Worm (Caenorhabditis elegans) whole organism, L1 larva: ENCODE results near the gene D1086.17.

ENCODE experiments used
- fos-1 ChIP-seq: fragments of 150-350 bp; optimal IDR thresholded peaks from 2 replicates; lab custom pipeline; 2014; ENCODE audit warnings: missing biosample characterization, missing genetic modification characterization
- hlh-4 ChIP-seq: sonication (generic microtip); optimal IDR thresholded peaks from 2 replicates; lab custom pipeline; 2016; ENCODE audit warnings: mild to moderate bottlenecking, missing genetic modification characterization, missing compliant biosample characterization
- lin-39 ChIP-seq: fragments of 150-350 bp; optimal IDR thresholded peaks from 2 replicates; lab custom pipeline; 2014; ENCODE audit warnings: missing biosample characterization, missing genetic modification reagents, missing genetic modification characterization
- mdl-1 ChIP-seq, 2 experiments: fragments of 150-350 bp; optimal IDR thresholded peaks; 2 replicates each; lab custom pipeline; 2014 to 2017; ENCODE audit warnings: missing biosample characterization in 2 of 2, missing genetic modification characterization in 2 of 2, inconsistent platforms in 1 of 2
- nhr-12 ChIP-seq: sonication (generic microtip); optimal IDR thresholded peaks from 2 replicates; lab custom pipeline; 2017; ENCODE audit warnings: missing biosample characterization, missing genetic modification characterization
- pag-3 ChIP-seq: sonication (generic microtip); optimal IDR thresholded peaks from 2 replicates; lab custom pipeline; 2017; ENCODE audit warnings: missing genetic modification characterization, mild to moderate bottlenecking, missing compliant biosample characterization, antibody characterized with exemption, borderline replicate concordance; ENCODE audit not compliant: insufficient read depth
- ztf-11 ChIP-seq, 2 experiments: sonication (generic microtip); optimal IDR thresholded peaks; 2 replicates each; lab custom pipeline; 2016 to 2017; ENCODE audit warnings: missing genetic modification characterization in 2 of 2, missing biosample characterization in 1 of 2, missing compliant biosample characterization in 1 of 2

DNA sequence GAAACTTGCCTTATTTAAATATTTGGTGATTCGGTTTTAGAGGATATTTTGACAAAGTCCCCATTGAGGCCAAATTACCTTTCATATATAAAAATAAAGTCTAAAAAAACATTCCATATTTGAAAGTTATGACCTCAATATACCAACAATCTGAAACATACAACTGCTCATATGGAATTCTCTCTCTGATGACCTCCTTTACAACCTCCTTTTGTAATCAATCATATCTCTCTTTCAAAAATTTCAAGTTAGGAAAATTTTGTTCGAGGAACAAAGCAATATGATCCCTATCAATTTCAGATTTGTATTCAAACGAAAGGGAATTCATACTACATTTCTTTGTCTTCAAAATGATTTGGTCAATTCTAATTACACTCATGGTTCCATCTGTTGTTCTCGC lies 11.8 kb downstream of the D1086.17 start, which contains the start of gene D1086.6:
- TF ChIP-seq hlh-4 (no peak), mdl-1 (tag; optimal IDR thresholded peaks at IDR 0.05; lab: Kevin White, UChicago) (no peak), pag-3 (tag; lab: Kevin White, UChicago) (no peak), ztf-11 (tag; optimal IDR thresholded peaks at IDR 0.05; lab: Kevin White, UChicago) (no peak), lin-39 (tag; lab: Kevin White, UChicago) (no peak), fos-1 (tag; lab: Kevin White, UChicago) (no peak), nhr-12 (tag; lab: Kevin White, UChicago) (no peak)
